Fruit fly (Drosophila melanogaster) Kc167 (cell line): ENCODE results near the gene CG34001.

Experiments
- Myc ChIP-seq: fragments of >200 bp; optimal IDR thresholded peaks from 2 replicates; lab custom pipeline; 2017; ENCODE audit warnings: missing external identifiers
- Sin3A ChIP-seq: fragments of >200 bp; optimal IDR thresholded peaks from 2 replicates; lab custom pipeline; 2018; ENCODE audit warnings: missing external identifiers
- h ChIP-seq: fragments of >200 bp; optimal IDR thresholded peaks from 3 replicates; lab custom pipeline; 2018; ENCODE audit warnings: missing external identifiers
- insv ChIP-seq: fragments of >200 bp; optimal IDR thresholded peaks from 3 replicates; lab custom pipeline; 2018; ENCODE audit warnings: missing external identifiers
- psq ChIP-seq: fragments of >200 bp; optimal IDR thresholded peaks from 2 replicates; lab custom pipeline; 2017; ENCODE audit warnings: missing external identifiers
- ttk ChIP-seq: sonication (Bioruptor generic); optimal IDR thresholded peaks from 2 replicates; lab custom pipeline; 2017; ENCODE audit warnings: missing external identifiers

Gene CG34001

dm6 chr3L:10660744-10661589 is 30.1 kb downstream of the CG34001 start, which contains the start of the genes CG32066 and CG8003:
Gene CG32066 (minus strand): TSS chr3L:10661013.
Gene CG8003 (plus strand): TSS chr3L:10661475.
- no peak for TF ChIP-seq Sin3A (lab: Kevin White, UChicago)

dm6 chr3L:10663190-10663763 is 32.4 kb downstream of the CG34001 start, which contains the start of gene Adi1:
Gene Adi1 (plus strand): TSS chr3L:10663376.
- TF ChIP-seq Myc (lab: Kevin White, UChicago) (no peak), psq (lab: Kevin White, UChicago) (no peak), ttk (lab: Kevin White, UChicago) (no peak), Sin3A (lab: Kevin White, UChicago) (no peak), h (lab: Kevin White, UChicago) (no peak), insv (lab: Kevin White, UChicago) (no peak)

dm6 chr3L:10664511-10665062 is 33.7 kb downstream of the CG34001 start, which contains the start of gene simj:
Gene simj (plus strand): TSS chr3L:10664739.
- no peak for TF ChIP-seq insv (lab: Kevin White, UChicago)
- TF ChIP-seq Myc (lab: Kevin White, UChicago): no peak
- no peak for TF ChIP-seq Sin3A (lab: Kevin White, UChicago)
- TF ChIP-seq ttk (lab: Kevin White, UChicago): no peak
- no peak for TF ChIP-seq psq (lab: Kevin White, UChicago)
- TF ChIP-seq h (lab: Kevin White, UChicago): no peak

- TF ChIP-seq Sin3A (lab: Kevin White, UChicago) (no peak), ttk (lab: Kevin White, UChicago) (no peak), Myc (lab: Kevin White, UChicago) (no peak), h (lab: Kevin White, UChicago) (no peak), psq (lab: Kevin White, UChicago) (no peak)
Observed at dm6 chr3L:10665433-10666150, 34.7 kb downstream of the CG34001 start.

- TF ChIP-seq insv (lab: Kevin White, UChicago): no peak
- TF ChIP-seq psq (lab: Kevin White, UChicago): no peak
- TF ChIP-seq Myc (lab: Kevin White, UChicago): no peak
- TF ChIP-seq h (lab: Kevin White, UChicago): no peak
- no peak for TF ChIP-seq Sin3A (lab: Kevin White, UChicago)
- no peak for TF ChIP-seq ttk (lab: Kevin White, UChicago)
Observed at dm6 chr3L:10666511-10667003, 35.7 kb downstream of the CG34001 start.

- TF ChIP-seq Myc (lab: Kevin White, UChicago): no peak
- no peak for TF ChIP-seq ttk (lab: Kevin White, UChicago)
- no peak for TF ChIP-seq insv (lab: Kevin White, UChicago)
- no peak for TF ChIP-seq Sin3A (lab: Kevin White, UChicago)
- TF ChIP-seq h (lab: Kevin White, UChicago): no peak
Observed at dm6 chr3L:10667341-10667740, 36.5 kb downstream of the CG34001 start.

dm6 chr3L:10669592-10670400 is 38.9 kb downstream of the CG34001 start:
- TF ChIP-seq Sin3A (lab: Kevin White, UChicago): no peak

- no peak for TF ChIP-seq Sin3A (lab: Kevin White, UChicago)
- no peak for TF ChIP-seq psq (lab: Kevin White, UChicago)
- no peak for TF ChIP-seq insv (lab: Kevin White, UChicago)
- no peak for TF ChIP-seq h (lab: Kevin White, UChicago)
- TF ChIP-seq ttk (lab: Kevin White, UChicago): no peak
- TF ChIP-seq Myc (lab: Kevin White, UChicago): no peak
Observed at dm6 chr3L:10672540-10672939, 41.7 kb downstream of the CG34001 start.

- no peak for TF ChIP-seq h (lab: Kevin White, UChicago)
- no peak for TF ChIP-seq Myc (lab: Kevin White, UChicago)
- TF ChIP-seq ttk (lab: Kevin White, UChicago): no peak
- TF ChIP-seq Sin3A (lab: Kevin White, UChicago): no peak
- no peak for TF ChIP-seq psq (lab: Kevin White, UChicago)
- TF ChIP-seq insv (lab: Kevin White, UChicago): no peak
Observed at dm6 chr3L:10674145-10674547, 43.3 kb downstream of the CG34001 start.

- TF ChIP-seq Sin3A (lab: Kevin White, UChicago) (no peak), psq (lab: Kevin White, UChicago) (no peak), Myc (lab: Kevin White, UChicago) (no peak), insv (lab: Kevin White, UChicago) (no peak), ttk (lab: Kevin White, UChicago) (no peak), h (lab: Kevin White, UChicago) (no peak)
Observed at dm6 chr3L:10674940-10675339, 44.1 kb downstream of the CG34001 start.
